Worm (Caenorhabditis elegans): ENCODE data around the gene Y57G11C.14.

The Y57G11C.14 gene

ce11 chrIV:14790579-14790978, 8.5 kb upstream of the Y57G11C.14 start:
- TF ChIP-seq aly-1 (tag; optimal IDR thresholded peaks at IDR 0.05) (no peak), sea-1 (GFP tag; conservative IDR thresholded peaks at IDR 0.05) (no peak), ceh-36 (tag; optimal IDR thresholded peaks at IDR 0.05) (no peak)

ce11 chrIV:14792602-14793232, 6.4 kb upstream of the Y57G11C.14 start, which contains the start of gene gdi-1:
Gene gdi-1 (minus strand): TSS chrIV:14792887.
- TF ChIP-seq ceh-13 (GFP tag; optimal IDR thresholded peaks at IDR 0.05), result no peak
- no peak for TF ChIP-seq tbx-37 (GFP tag; conservative IDR thresholded peaks at IDR 0.05)
- no peak for TF ChIP-seq scrt-1 (GFP tag; IDR thresholded peaks at IDR 0.05)
- no peak for TF ChIP-seq pes-1 (GFP tag; IDR thresholded peaks at IDR 0.05)
- TF ChIP-seq B0310.2 (tag; optimal IDR thresholded peaks at IDR 0.05), result no peak
- no peak for TF ChIP-seq hmbx-1 (tag; optimal IDR thresholded peaks at IDR 0.05)
- TF ChIP-seq ama-1 (optimal IDR thresholded peaks at IDR 0.05), result no peak

DNA sequence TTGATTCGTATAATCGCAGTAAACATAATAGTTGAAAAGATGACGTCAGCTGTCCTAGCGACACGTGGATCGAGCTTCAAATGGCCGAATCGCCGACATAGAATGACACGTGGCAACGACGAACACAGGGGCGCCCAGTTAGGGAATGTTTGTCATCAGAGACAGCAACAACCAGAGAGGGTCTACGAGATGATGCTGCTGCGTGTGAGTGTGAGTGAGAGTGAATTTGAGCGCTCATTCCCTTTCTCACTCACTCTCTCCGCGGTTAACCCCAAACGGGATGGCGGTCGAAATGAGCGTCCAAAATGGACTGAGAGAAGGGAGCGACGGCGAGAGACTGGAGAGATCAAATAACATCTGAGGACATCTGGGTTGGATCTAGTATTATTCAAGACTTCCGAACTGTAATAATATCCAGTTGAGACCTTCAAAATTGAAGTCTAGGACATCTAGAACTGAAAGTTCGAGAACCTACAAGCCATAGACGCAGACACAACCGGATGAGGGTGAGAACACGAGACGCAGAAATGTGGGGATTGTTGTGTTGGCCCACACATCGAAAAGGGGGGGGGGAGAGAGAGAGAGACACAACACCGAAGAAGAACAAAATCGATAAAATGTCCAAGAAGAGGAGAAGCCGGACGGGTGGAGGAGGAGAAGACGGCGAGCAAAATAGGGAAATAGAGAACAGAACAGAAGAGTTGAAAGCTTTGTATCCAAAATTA, 5.0 kb upstream of the Y57G11C.14 start:
- TF ChIP-seq tra-4 (tag; optimal IDR thresholded peaks at IDR 0.05), result no peak
- TF ChIP-seq hmg-4 (GFP tag; optimal IDR thresholded peaks at IDR 0.05), result peak; percentile 16

ce11 chrIV:14795918-14796488, 3.1 kb upstream of the Y57G11C.14 start, which contains the start of gene coq-3:
Gene coq-3 (minus strand): TSS chrIV:14796324.
- TF ChIP-seq tbx-37 (GFP tag; conservative IDR thresholded peaks at IDR 0.05), result no peak
- no peak for TF ChIP-seq aly-1 (tag; optimal IDR thresholded peaks at IDR 0.05)
- no peak for TF ChIP-seq sea-1 (GFP tag; conservative IDR thresholded peaks at IDR 0.05)
- no peak for TF ChIP-seq hmbx-1 (tag; optimal IDR thresholded peaks at IDR 0.05)
- TF ChIP-seq B0310.2 (tag; optimal IDR thresholded peaks at IDR 0.05), result no peak
- TF ChIP-seq pes-1 (GFP tag; IDR thresholded peaks at IDR 0.05), result no peak
- no peak for TF ChIP-seq scrt-1 (GFP tag; IDR thresholded peaks at IDR 0.05)
- TF ChIP-seq hnd-1 (tag; optimal IDR thresholded peaks at IDR 0.05), result no peak
- TF ChIP-seq ceh-13 (GFP tag; optimal IDR thresholded peaks at IDR 0.05), result no peak
- no peak for TF ChIP-seq hmg-4 (GFP tag; optimal IDR thresholded peaks at IDR 0.05)
- no peak for TF ChIP-seq F13C5.2 (tag; optimal IDR thresholded peaks at IDR 0.05)
- no peak for TF ChIP-seq tbx-11 (GFP tag; IDR thresholded peaks at IDR 0.05)
- TF ChIP-seq ama-1 (optimal IDR thresholded peaks at IDR 0.05), result no peak
- TF ChIP-seq ets-7 (tag; optimal IDR thresholded peaks at IDR 0.05), result no peak
- TF ChIP-seq tra-4 (tag; optimal IDR thresholded peaks at IDR 0.05), result no peak
- TF ChIP-seq flt-1 (GFP tag; IDR thresholded peaks at IDR 0.05), result no peak
- no peak for TF ChIP-seq ceh-36 (tag; optimal IDR thresholded peaks at IDR 0.05)

- TF ChIP-seq tbx-37 (GFP tag; conservative IDR thresholded peaks at IDR 0.05), result no peak
- TF ChIP-seq F13C5.2 (tag; optimal IDR thresholded peaks at IDR 0.05), result no peak
- no peak for TF ChIP-seq hnd-1 (tag; optimal IDR thresholded peaks at IDR 0.05)
- no peak for TF ChIP-seq hmg-4 (GFP tag; optimal IDR thresholded peaks at IDR 0.05)
- no peak for TF ChIP-seq hmbx-1 (tag; optimal IDR thresholded peaks at IDR 0.05)
- no peak for TF ChIP-seq ceh-36 (tag; optimal IDR thresholded peaks at IDR 0.05)
- no peak for TF ChIP-seq sea-1 (GFP tag; conservative IDR thresholded peaks at IDR 0.05)
- TF ChIP-seq scrt-1 (GFP tag; IDR thresholded peaks at IDR 0.05), result no peak
- TF ChIP-seq pes-1 (GFP tag; IDR thresholded peaks at IDR 0.05), result no peak
- TF ChIP-seq B0310.2 (tag; optimal IDR thresholded peaks at IDR 0.05), result no peak
- TF ChIP-seq flt-1 (GFP tag; IDR thresholded peaks at IDR 0.05), result no peak
- TF ChIP-seq ets-7 (tag; optimal IDR thresholded peaks at IDR 0.05), result no peak
- no peak for TF ChIP-seq ceh-13 (GFP tag; optimal IDR thresholded peaks at IDR 0.05)
- no peak for TF ChIP-seq aly-1 (tag; optimal IDR thresholded peaks at IDR 0.05)
- TF ChIP-seq ama-1 (optimal IDR thresholded peaks at IDR 0.05), result no peak
Measured at ce11 chrIV:14797354-14797753, 1.8 kb upstream of the Y57G11C.14 start, which contains the start of the genes Y57G11C.1147 and nuo-3. Gene Y57G11C.1147 (minus strand): TSS chrIV:14797514. Gene nuo-3 (minus strand): TSS chrIV:14797544.

ce11 chrIV:14797849-14798248, 1.3 kb upstream of the Y57G11C.14 start, which contains the start of gene arl-8:
Gene arl-8 (plus strand): TSS chrIV:14798149.
- TF ChIP-seq scrt-1 (GFP tag; IDR thresholded peaks at IDR 0.05) (no peak), F13C5.2 (tag; optimal IDR thresholded peaks at IDR 0.05) (no peak)

ce11 chrIV:14800931-14801330, 1.8 kb downstream of the Y57G11C.14 start:
- TF ChIP-seq flt-1 (GFP tag; IDR thresholded peaks at IDR 0.05) (no peak), ets-7 (tag; optimal IDR thresholded peaks at IDR 0.05) (no peak), aly-1 (tag; optimal IDR thresholded peaks at IDR 0.05) (no peak), hmbx-1 (tag; optimal IDR thresholded peaks at IDR 0.05) (no peak), pes-1 (GFP tag; IDR thresholded peaks at IDR 0.05) (no peak), B0310.2 (tag; optimal IDR thresholded peaks at IDR 0.05) (no peak), ceh-36 (tag; optimal IDR thresholded peaks at IDR 0.05) (no peak), hnd-1 (tag; optimal IDR thresholded peaks at IDR 0.05) (no peak), ceh-13 (GFP tag; optimal IDR thresholded peaks at IDR 0.05) (no peak)

- TF ChIP-seq ceh-36 (tag; optimal IDR thresholded peaks at IDR 0.05) (no peak), ets-7 (tag; optimal IDR thresholded peaks at IDR 0.05) (no peak), hmbx-1 (tag; optimal IDR thresholded peaks at IDR 0.05) (no peak), ceh-13 (GFP tag; optimal IDR thresholded peaks at IDR 0.05) (no peak), aly-1 (tag; optimal IDR thresholded peaks at IDR 0.05) (no peak), ama-1 (optimal IDR thresholded peaks at IDR 0.05) (no peak), tbx-37 (GFP tag; conservative IDR thresholded peaks at IDR 0.05) (no peak)
Measured at ce11 chrIV:14802316-14802715, 3.2 kb downstream of the Y57G11C.14 start, which contains the start of gene Y57G11C.1142. Gene Y57G11C.1142 (plus strand): TSS chrIV:14802616.
